Worm (Caenorhabditis elegans) whole organism, L1 larva: Measurements from ENCODE around the gene gst-4.
A peak's percentile ranks its signal among the peaks of the same experiment; 100 is the strongest.

Experiments
- C04F5.9 ChIP-seq: sonication (generic microtip); optimal IDR thresholded peaks from 2 replicates; lab custom pipeline; 2016; ENCODE audit warnings: missing genetic modification characterization, missing compliant biosample characterization
- blmp-1 ChIP-seq: fragments of 150-350 bp; optimal IDR thresholded peaks from 2 replicates; lab custom pipeline; 2014; ENCODE audit warnings: missing biosample characterization, missing genetic modification characterization
- efl-1 ChIP-seq, 4 experiments: fragments of 150-350 bp; optimal IDR thresholded peaks in 3 of 4; peaks in 1 of 4; 1 replicate in 1 of 4; 2 replicates in 3 of 4; lab custom pipeline; 2014; ENCODE audit warnings: missing biosample characterization in 2 of 4, missing genetic modification characterization in 2 of 4, missing genetic modification reagents in 2 of 4
- fkh-10 ChIP-seq: sonication (generic microtip); optimal IDR thresholded peaks from 2 replicates; lab custom pipeline; 2017; ENCODE audit warnings: missing biosample characterization, missing genetic modification reagents, missing genetic modification characterization
- lin-14 ChIP-seq: fragments of 200-800 bp; sonication (Bioruptor generic); optimal IDR thresholded peaks from 2 replicates; lab custom pipeline; 2018; ENCODE audit warnings: mild to moderate bottlenecking, missing genetic modification characterization, moderate library complexity, missing compliant biosample characterization
- lin-15B ChIP-seq: fragments of 150-350 bp; sonication (generic microtip); optimal IDR thresholded peaks from 3 replicates; lab custom pipeline; 2014; ENCODE audit warnings: missing biosample characterization, missing genetic modification characterization
- mdl-1 ChIP-seq, 2 experiments: fragments of 150-350 bp; optimal IDR thresholded peaks; 2 replicates each; lab custom pipeline; 2014 to 2017; ENCODE audit warnings: missing biosample characterization in 2 of 2, missing genetic modification characterization in 2 of 2, inconsistent platforms in 1 of 2
- mef-2 ChIP-seq: fragments of 150-350 bp; optimal IDR thresholded peaks from 2 replicates; lab custom pipeline; 2014; ENCODE audit warnings: missing biosample characterization, missing genetic modification characterization
- mep-1 ChIP-seq: fragments of 150-350 bp; optimal IDR thresholded peaks from 2 replicates; lab custom pipeline; 2014; ENCODE audit warnings: missing biosample characterization, missing genetic modification characterization
- nhr-71 ChIP-seq: sonication (generic microtip); optimal IDR thresholded peaks from 2 replicates; lab custom pipeline; 2016; ENCODE audit warnings: mild to moderate bottlenecking, missing genetic modification characterization, moderate library complexity, missing compliant biosample characterization
- snpc-4 ChIP-seq: fragments of 150-350 bp; optimal IDR thresholded peaks from 2 replicates; lab custom pipeline; 2014; ENCODE audit warnings: missing biosample characterization, missing genetic modification characterization
- tbx-2 ChIP-seq: sonication (generic microtip); optimal IDR thresholded peaks from 2 replicates; lab custom pipeline; 2016; ENCODE audit warnings: missing genetic modification characterization, missing compliant biosample characterization

The gst-4 gene

ce11 chrIV:10180133-10180749 lies 38.2 kb downstream of the gst-4 start, which contains the start of gene gta-1 (continued):
- TF ChIP-seq blmp-1 (tag; lab: Kevin White, UChicago) (peak; percentile 93), mep-1 (tag; lab: Kevin White, UChicago) (peak; percentile 11), mdl-1 (tag; optimal IDR thresholded peaks at IDR 0.05; lab: Kevin White, UChicago) (peak in 1 of 2 experiments; percentile 52)

- TF ChIP-seq fkh-10 (peak; percentile 63), mef-2 (tag; lab: Kevin White, UChicago) (no peak)
Measured at ce11 chrIV:10188505-10188904, 46.5 kb downstream of the gst-4 start.

ce11 chrIV:10190586-10190985 lies 48.6 kb downstream of the gst-4 start:
- TF ChIP-seq efl-1 (optimal IDR thresholded peaks at IDR 0.05; lab: Kevin White, UChicago) (no peak), efl-1 (GFP tag; optimal IDR thresholded peaks at IDR 0.05 in 1 of 2; lab: Kevin White, UChicago) (peak in 1 of 2 experiments; percentile 69), nhr-71 (tag; lab: Kevin White, UChicago) (no peak)

DNA sequence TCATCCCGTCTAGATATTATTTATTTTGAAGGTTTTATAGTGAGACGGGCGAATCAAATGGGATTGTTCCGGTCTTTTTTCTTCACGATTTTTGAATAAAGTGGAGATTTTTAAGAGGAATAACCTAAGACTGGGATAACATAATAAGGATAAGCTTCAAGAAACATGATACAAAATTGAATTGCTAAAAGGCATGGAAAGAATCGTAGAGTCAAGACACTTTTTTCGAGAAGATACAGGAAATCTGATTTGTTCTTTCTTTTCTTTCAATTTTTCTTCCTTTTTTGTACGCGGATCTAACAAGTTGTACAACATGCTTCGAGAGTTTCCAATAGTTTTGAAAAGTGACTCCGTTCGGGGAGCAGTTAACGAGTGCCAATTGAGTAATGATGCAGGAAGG lies 49.5 kb downstream of the gst-4 start:
- TF ChIP-seq fkh-10 (peak; percentile 79), lin-14 (GFP tag; lab: Kevin White, UChicago) (peak; percentile 20), lin-15B (tag; lab: Kevin White, UChicago) (no peak), tbx-2 (tag; lab: Kevin White, UChicago) (no peak), C04F5.9 (tag; lab: Kevin White, UChicago) (no peak), efl-1 (optimal IDR thresholded peaks at IDR 0.05; lab: Kevin White, UChicago) (no peak), efl-1 (GFP tag; optimal IDR thresholded peaks at IDR 0.05 in 1 of 2; lab: Kevin White, UChicago) (no peak), mep-1 (tag; lab: Kevin White, UChicago) (no peak), snpc-4 (no peak)
